Worm (Caenorhabditis elegans) whole organism, midembryonic: ENCODE data around the gene flp-7.

ENCODE experiments used
- T22C8.4 ChIP-seq: fragments of 200-800 bp; sonication (Bioruptor generic); IDR thresholded peaks from 2 replicates; pipeline ENCODE4 v1.3.6; 2022; ENCODE audit warnings: missing genetic modification characterization, missing compliant biosample characterization
- ref-1 ChIP-seq: fragments of 200-800 bp; sonication (Bioruptor generic); conservative IDR thresholded peaks from 2 replicates; pipeline ENCODE4 v1.3.6; 2022; ENCODE audit warnings: missing genetic modification reagents, missing genetic modification characterization, missing compliant biosample characterization

ce11 chrX:5869603-5870002 is 16.1 kb upstream of the flp-7 start:
- TF ChIP-seq T22C8.4 (GFP tag; lab: Robert Waterston, UW) (no peak), ref-1 (GFP tag; lab: Robert Waterston, UW) (no peak)
